Worm (Caenorhabditis elegans): ENCODE measurements around the gene F08B12.11.

Gene F08B12.11

ce11 chrX:11418667-11419066, 33.8 kb downstream of the F08B12.11 start, which contains the start of gene F46C3.2:
Gene F46C3.2, minus strand, starts transcription at chrX:11418767.
- no peak for TF ChIP-seq daf-8 (GFP tag; IDR thresholded peaks at IDR 0.05)
- TF ChIP-seq lin-29 (GFP tag; IDR thresholded peaks at IDR 0.05): no peak
- no peak for TF ChIP-seq lin-39 (tag; optimal IDR thresholded peaks at IDR 0.05)
- TF ChIP-seq nhr-76 (tag; optimal IDR thresholded peaks at IDR 0.05): no peak
- no peak for TF ChIP-seq ctbp-1 (GFP tag; IDR thresholded peaks at IDR 0.05)
- TF ChIP-seq nhr-41 (GFP tag; IDR thresholded peaks at IDR 0.05): no peak
- no peak for TF ChIP-seq hlh-11 (tag; optimal IDR thresholded peaks at IDR 0.05)
- no peak for TF ChIP-seq mdt-29 (GFP tag; IDR thresholded peaks at IDR 0.05)
- TF ChIP-seq Y5F2A.4 (GFP tag; optimal IDR thresholded peaks at IDR 0.05): no peak
- TF ChIP-seq dmd-9 (GFP tag; IDR thresholded peaks at IDR 0.05): no peak
- TF ChIP-seq ceh-20 (GFP tag; IDR thresholded peaks at IDR 0.05): no peak
- TF ChIP-seq rbr-2 (tag; optimal IDR thresholded peaks at IDR 0.05): no peak
- no peak for TF ChIP-seq mdl-1 (tag; optimal IDR thresholded peaks at IDR 0.05)
- peak; percentile 16 for TF ChIP-seq nhr-28 (tag; optimal IDR thresholded peaks at IDR 0.05)
- TF ChIP-seq aly-2 (tag; optimal IDR thresholded peaks at IDR 0.05): no peak
- TF ChIP-seq fkh-10 (GFP tag; optimal IDR thresholded peaks at IDR 0.05): no peak
- peak; percentile 40 for TF ChIP-seq pqm-1 (tag; optimal IDR thresholded peaks at IDR 0.05)
- no peak for TF ChIP-seq F26F4.8 (GFP tag; conservative IDR thresholded peaks at IDR 0.05)
- TF ChIP-seq F37D6.2 (tag; optimal IDR thresholded peaks at IDR 0.05): no peak
- TF ChIP-seq daf-16 (GFP tag; optimal IDR thresholded peaks at IDR 0.05): no peak
- TF ChIP-seq daf-16 (tag; optimal IDR thresholded peaks at IDR 0.05): peak; percentile 35
- no peak for TF ChIP-seq mxl-2 (GFP tag; conservative IDR thresholded peaks at IDR 0.05)
- TF ChIP-seq lin-38 (GFP tag; IDR thresholded peaks at IDR 0.05): no peak
- TF ChIP-seq T26A8.4 (GFP tag; IDR thresholded peaks at IDR 0.05): no peak
- TF ChIP-seq F10B5.3 (tag; optimal IDR thresholded peaks at IDR 0.05): no peak

ce11 chrX:11419988-11420387, 35.1 kb downstream of the F08B12.11 start, which contains the start of gene F46C3.6:
Gene F46C3.6, minus strand, starts transcription at chrX:11420074.
- TF ChIP-seq hlh-11 (tag; optimal IDR thresholded peaks at IDR 0.05): peak; percentile 13
- 0 out of 2 replicates have a peak, but pooled peaks have one; percentile 36 for TF ChIP-seq lim-7 (GFP tag; IDR thresholded peaks at IDR 0.05)
- no peak for TF ChIP-seq ceh-28 (tag; optimal IDR thresholded peaks at IDR 0.05)
- TF ChIP-seq tag-97 (GFP tag; IDR thresholded peaks at IDR 0.05): 0 out of 2 replicates have a peak, but pooled peaks have one; percentile 39
- no peak for TF ChIP-seq nhr-42 (GFP tag; IDR thresholded peaks at IDR 0.05)
- no peak for TF ChIP-seq nhr-25 (tag; optimal IDR thresholded peaks at IDR 0.05; ENCODE audit: borderline replicate concordance, insufficient read depth)
- no peak for TF ChIP-seq ZK546.5 (tag; optimal IDR thresholded peaks at IDR 0.05)
- TF ChIP-seq fkh-10 (GFP tag; optimal IDR thresholded peaks at IDR 0.05): no peak
- TF ChIP-seq mxl-3 (GFP tag; optimal IDR thresholded peaks at IDR 0.05): peak; percentile 10
- peak in 1 of 2 experiments; percentile 7 for TF ChIP-seq mdl-1 (tag; optimal IDR thresholded peaks at IDR 0.05)
- TF ChIP-seq mxl-2 (GFP tag; conservative IDR thresholded peaks at IDR 0.05): no peak
- TF ChIP-seq hlh-30 (tag; optimal IDR thresholded peaks at IDR 0.05; ENCODE audit: insufficient read depth): peak; percentile 22

DNA sequence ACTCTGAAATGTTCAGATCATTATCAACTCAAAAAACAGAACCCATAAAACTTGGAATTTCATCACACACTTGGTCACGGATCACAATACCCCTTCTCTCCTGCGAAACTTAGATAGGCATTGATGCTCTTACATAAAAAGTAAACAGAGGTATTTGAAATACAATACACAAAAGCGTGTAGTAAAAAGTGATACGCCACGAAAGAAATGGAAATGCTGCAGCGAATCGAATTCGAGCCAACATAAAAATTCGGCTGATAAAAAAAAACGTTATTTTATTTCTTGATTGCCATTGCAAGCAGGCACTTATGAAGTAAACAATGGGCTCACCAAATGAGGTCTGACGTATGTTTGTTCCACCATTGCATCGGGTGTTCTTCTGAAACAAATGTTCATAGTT, 41.8 kb downstream of the F08B12.11 start:
- TF ChIP-seq pqm-1 (tag; optimal IDR thresholded peaks at IDR 0.05): peak; percentile 36
- peak; percentile 20 for TF ChIP-seq hlh-11 (tag; optimal IDR thresholded peaks at IDR 0.05)
- no peak for TF ChIP-seq daf-16 (GFP tag; optimal IDR thresholded peaks at IDR 0.05)
- peak; percentile 86 for TF ChIP-seq daf-16 (tag; optimal IDR thresholded peaks at IDR 0.05)
- no peak for TF ChIP-seq daf-8 (GFP tag; IDR thresholded peaks at IDR 0.05)
- peak; percentile 14 for TF ChIP-seq nhr-28 (tag; optimal IDR thresholded peaks at IDR 0.05)
- TF ChIP-seq aha-1 (tag): peak; percentile 45

ce11 chrX:11427550-11427949, 42.7 kb downstream of the F08B12.11 start:
- TF ChIP-seq zfp-2 (tag; optimal IDR thresholded peaks at IDR 0.05): no peak
- TF ChIP-seq aha-1 (tag): peak; percentile 93
- TF ChIP-seq ceh-32 (tag; optimal IDR thresholded peaks at IDR 0.05; ENCODE audit: poor library complexity): no peak

Data from whole organism, L4 larva.